Worm (Caenorhabditis elegans): ENCODE data around the gene F01D5.5.

DNA sequence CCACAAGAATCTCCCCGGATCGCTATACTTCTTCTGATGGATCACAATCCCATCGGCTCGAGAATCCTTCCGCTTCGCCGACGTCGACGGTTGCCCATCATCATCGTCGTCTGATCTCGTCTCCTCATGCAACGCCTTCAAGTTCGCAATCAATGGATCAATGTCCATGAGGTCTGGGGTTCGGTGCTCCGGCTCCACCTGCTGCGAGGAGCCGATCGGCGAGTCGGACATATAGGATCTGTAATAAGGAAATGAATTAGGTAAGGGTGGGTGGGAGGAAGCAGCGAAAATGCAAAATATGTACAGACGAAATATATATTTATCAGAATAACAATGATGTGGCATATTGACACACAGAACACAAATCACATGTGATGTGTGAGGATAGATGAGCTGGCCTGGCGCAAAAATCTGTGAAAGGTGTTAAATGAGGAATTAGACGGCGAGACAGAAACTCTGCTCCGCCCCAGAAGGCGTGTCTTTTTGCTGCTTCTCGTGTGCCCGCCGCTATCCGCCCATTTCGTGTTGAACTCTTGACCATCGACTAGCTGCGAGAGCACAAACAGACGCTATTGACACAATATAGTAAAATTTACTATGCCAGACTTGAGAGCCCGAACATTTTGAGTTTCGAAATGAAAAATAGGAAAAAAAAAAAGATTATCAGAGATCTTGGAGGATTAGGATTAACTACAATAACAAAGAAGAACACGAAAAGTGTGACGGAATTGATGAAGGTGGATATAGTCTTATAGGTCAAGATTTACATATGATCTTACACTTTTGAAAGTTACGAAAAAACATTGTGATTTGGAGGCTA, 35.6 kb upstream of the F01D5.5 start:
- TF ChIP-seq ztf-29 (GFP tag; IDR thresholded peaks at IDR 0.05), result no peak
- no peak for TF ChIP-seq tab-1 (GFP tag; IDR thresholded peaks at IDR 0.05)
- TF ChIP-seq flt-1 (GFP tag; IDR thresholded peaks at IDR 0.05), result no peak
- no peak for TF ChIP-seq T22C8.4 (GFP tag; IDR thresholded peaks at IDR 0.05)
- TF ChIP-seq cog-1 (tag; optimal IDR thresholded peaks at IDR 0.05), result no peak
- TF ChIP-seq med-1 (GFP tag; optimal IDR thresholded peaks at IDR 0.05; ENCODE audit: insufficient read depth), result no peak
- TF ChIP-seq ztf-23 (GFP tag; IDR thresholded peaks at IDR 0.05), result no peak
